Worm (Caenorhabditis elegans): ENCODE data around the gene dpy-11.

DNA sequence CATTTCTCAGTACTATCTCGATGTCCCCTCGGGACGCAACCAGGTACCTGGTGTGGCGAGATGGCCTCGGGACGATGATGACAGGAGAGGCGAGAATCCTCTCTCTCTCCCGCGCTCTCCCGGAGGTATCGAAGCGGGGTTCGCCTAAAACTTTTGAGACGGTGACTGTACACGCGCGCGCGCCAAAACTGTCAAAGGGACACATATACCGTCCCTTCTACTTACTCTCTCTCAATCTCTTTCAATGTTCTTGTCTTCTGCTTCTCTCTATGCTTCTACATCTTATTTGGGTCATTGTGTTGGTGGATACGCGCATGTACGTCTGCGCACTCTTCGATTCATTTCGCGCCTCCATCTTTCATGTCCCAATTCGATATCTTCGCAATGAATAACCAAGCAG is 26.8 kb upstream of the dpy-11 start:
- no peak for TF ChIP-seq alr-1 (tag; optimal IDR thresholded peaks at IDR 0.05)
- no peak for TF ChIP-seq zag-1 (tag; optimal IDR thresholded peaks at IDR 0.05)

Data from whole organism, L2 larva.